Worm (Caenorhabditis elegans) whole organism, L1 larva: Measurements from ENCODE around the gene tat-6.

Experiments
- C16A3.4 ChIP-seq: fragments of 150-350 bp; optimal IDR thresholded peaks from 2 replicates; lab custom pipeline; 2014; ENCODE audit warnings: missing biosample characterization, missing genetic modification characterization
- Y116A8C.19 ChIP-seq: sonication (generic microtip); optimal IDR thresholded peaks from 2 replicates; lab custom pipeline; 2016; ENCODE audit warnings: missing compliant biosample characterization, missing genetic modification characterization, borderline replicate concordance
- alr-1 ChIP-seq: fragments of 200-800 bp; sonication (Bioruptor generic); optimal IDR thresholded peaks from 2 replicates; lab custom pipeline; 2018; ENCODE audit warnings: borderline replicate concordance, mild to moderate bottlenecking, missing genetic modification characterization, missing compliant biosample characterization
- blmp-1 ChIP-seq: fragments of 150-350 bp; optimal IDR thresholded peaks from 2 replicates; lab custom pipeline; 2014; ENCODE audit warnings: missing biosample characterization, missing genetic modification characterization
- ceh-63 ChIP-seq: fragments of 200-800 bp; sonication (Bioruptor generic); optimal IDR thresholded peaks from 2 replicates; lab custom pipeline; 2018; ENCODE audit warnings: mild to moderate bottlenecking, missing genetic modification characterization, missing compliant biosample characterization
- ceh-82 ChIP-seq, 3 experiments: fragments of 150-350 bp in 1 of 3; sonication (generic microtip) in 2 of 3; optimal IDR thresholded peaks; 2 replicates each; lab custom pipeline; 2014 to 2017; ENCODE audit warnings: missing biosample characterization in 3 of 3, missing genetic modification characterization in 3 of 3
- dsc-1 ChIP-seq: sonication (generic microtip); optimal IDR thresholded peaks from 2 replicates; lab custom pipeline; 2016; ENCODE audit warnings: mild to moderate bottlenecking, missing genetic modification characterization, missing compliant biosample characterization
- efl-1 ChIP-seq, 4 experiments: fragments of 150-350 bp; optimal IDR thresholded peaks in 3 of 4; peaks in 1 of 4; 1 replicate in 1 of 4; 2 replicates in 3 of 4; lab custom pipeline; 2014; ENCODE audit warnings: missing biosample characterization in 2 of 4, missing genetic modification characterization in 2 of 4, missing genetic modification reagents in 2 of 4
- elt-2 ChIP-seq: sonication (generic microtip); optimal IDR thresholded peaks from 2 replicates; lab custom pipeline; 2016; ENCODE audit warnings: missing genetic modification characterization, mild to moderate bottlenecking, inconsistent platforms, missing compliant biosample characterization, missing genetic modification reagents
- elt-3 ChIP-seq, 6 experiments: fragments of 150-350 bp in 1 of 6; sonication (generic microtip); optimal IDR thresholded peaks; 2 replicates each; lab custom pipeline; 2017 to 2018; ENCODE audit warnings: missing biosample characterization in 6 of 6, missing genetic modification characterization in 6 of 6, inconsistent platforms in 1 of 6
- ets-5 ChIP-seq: fragments of 200-800 bp; sonication (Bioruptor generic); IDR thresholded peaks from 2 replicates; pipeline ENCODE4 v1.3.6; 2022; ENCODE audit warnings: missing genetic modification characterization, missing compliant biosample characterization
- fkh-10 ChIP-seq: sonication (generic microtip); optimal IDR thresholded peaks from 2 replicates; lab custom pipeline; 2017; ENCODE audit warnings: missing biosample characterization, missing genetic modification reagents, missing genetic modification characterization
- fkh-8 ChIP-seq: sonication (generic microtip); optimal IDR thresholded peaks from 2 replicates; lab custom pipeline; 2016; ENCODE audit warnings: mild to moderate bottlenecking, missing genetic modification characterization, missing compliant biosample characterization
- hlh-17 ChIP-seq: fragments of 200-800 bp; sonication (Bioruptor generic); optimal IDR thresholded peaks from 2 replicates; lab custom pipeline; 2018; ENCODE audit warnings: missing genetic modification characterization, mild to moderate bottlenecking, missing compliant biosample characterization, moderate library complexity, borderline replicate concordance
- hpl-2 ChIP-seq: fragments of 150-350 bp; optimal IDR thresholded peaks from 2 replicates; lab custom pipeline; 2014; ENCODE audit warnings: missing biosample characterization, missing genetic modification reagents, missing genetic modification characterization
- lin-13 ChIP-seq: fragments of 150-350 bp; optimal IDR thresholded peaks from 2 replicates; lab custom pipeline; 2014; ENCODE audit warnings: missing biosample characterization, missing genetic modification reagents, missing genetic modification characterization
- lin-14 ChIP-seq: fragments of 200-800 bp; sonication (Bioruptor generic); optimal IDR thresholded peaks from 2 replicates; lab custom pipeline; 2018; ENCODE audit warnings: mild to moderate bottlenecking, missing genetic modification characterization, moderate library complexity, missing compliant biosample characterization
- lin-15B ChIP-seq: fragments of 150-350 bp; sonication (generic microtip); optimal IDR thresholded peaks from 3 replicates; lab custom pipeline; 2014; ENCODE audit warnings: missing biosample characterization, missing genetic modification characterization
- lin-39 ChIP-seq: fragments of 150-350 bp; optimal IDR thresholded peaks from 2 replicates; lab custom pipeline; 2014; ENCODE audit warnings: missing biosample characterization, missing genetic modification reagents, missing genetic modification characterization
- lir-3 ChIP-seq: sonication (generic microtip); optimal IDR thresholded peaks from 2 replicates; lab custom pipeline; 2016; ENCODE audit warnings: mild to moderate bottlenecking, missing genetic modification characterization, moderate library complexity, missing compliant biosample characterization; ENCODE audit not compliant: poor library complexity
- mab-9 ChIP-seq: fragments of 200-800 bp; sonication (Bioruptor generic); IDR thresholded peaks from 2 replicates; pipeline ENCODE4 v1.3.6; 2022; ENCODE audit warnings: missing genetic modification reagents, missing genetic modification characterization, missing compliant biosample characterization
- nhr-11 ChIP-seq: fragments of 150-350 bp; optimal IDR thresholded peaks from 2 replicates; lab custom pipeline; 2014; ENCODE audit warnings: missing biosample characterization, missing genetic modification characterization
- nhr-12 ChIP-seq: sonication (generic microtip); optimal IDR thresholded peaks from 2 replicates; lab custom pipeline; 2017; ENCODE audit warnings: missing biosample characterization, missing genetic modification characterization
- nhr-19 ChIP-seq: fragments of 200-800 bp; sonication (Bioruptor generic); conservative IDR thresholded peaks from 2 replicates; pipeline ENCODE4 v1.3.6; 2022; ENCODE audit warnings: missing genetic modification characterization, missing compliant biosample characterization
- nhr-237 ChIP-seq: fragments of 150-350 bp; optimal IDR thresholded peaks from 2 replicates; lab custom pipeline; 2014; ENCODE audit warnings: missing biosample characterization, missing genetic modification characterization
- nhr-71 ChIP-seq: sonication (generic microtip); optimal IDR thresholded peaks from 2 replicates; lab custom pipeline; 2016; ENCODE audit warnings: mild to moderate bottlenecking, missing genetic modification characterization, moderate library complexity, missing compliant biosample characterization
- nhr-84 ChIP-seq: sonication (generic microtip); optimal IDR thresholded peaks from 2 replicates; lab custom pipeline; 2017; ENCODE audit warnings: missing biosample characterization, missing genetic modification characterization
- sox-4 ChIP-seq: sonication (generic microtip); optimal IDR thresholded peaks from 2 replicates; lab custom pipeline; 2016; ENCODE audit warnings: missing genetic modification characterization, missing compliant biosample characterization
- sptf-1 ChIP-seq: fragments of 150-350 bp; optimal IDR thresholded peaks from 2 replicates; lab custom pipeline; 2014; ENCODE audit warnings: missing biosample characterization, missing genetic modification characterization
- unc-130 ChIP-seq: fragments of 150-350 bp; optimal IDR thresholded peaks from 2 replicates; lab custom pipeline; 2017; ENCODE audit warnings: missing biosample characterization, missing genetic modification characterization, inconsistent platforms
- unc-98 ChIP-seq: fragments of 200-800 bp; sonication (Bioruptor generic); IDR thresholded peaks from 2 replicates; pipeline ENCODE4 v1.3.6; 2022; ENCODE audit warnings: missing genetic modification characterization, missing compliant biosample characterization
- vab-15 ChIP-seq: sonication (generic microtip); optimal IDR thresholded peaks from 2 replicates; lab custom pipeline; 2017; ENCODE audit warnings: missing genotype, mild to moderate bottlenecking, missing genetic modification characterization, missing compliant biosample characterization
- ztf-11 ChIP-seq, 2 experiments: sonication (generic microtip); optimal IDR thresholded peaks; 2 replicates each; lab custom pipeline; 2016 to 2017; ENCODE audit warnings: missing genetic modification characterization in 2 of 2, missing biosample characterization in 1 of 2, missing compliant biosample characterization in 1 of 2

The tat-6 gene

ce11 chrV:3149910-3150428 lies 21.1 kb downstream of the tat-6 start:
- TF ChIP-seq nhr-19 (GFP tag; lab: Robert Waterston, UW), result no peak

ce11 chrV:3151862-3152261 lies 23.0 kb downstream of the tat-6 start, which contains the start of gene srab-6:
TSS of gene srab-6 (minus strand) at chrV:3151962.
- TF ChIP-seq efl-1 (optimal IDR thresholded peaks at IDR 0.05; lab: Kevin White, UChicago) (no peak), efl-1 (GFP tag; optimal IDR thresholded peaks at IDR 0.05 in 1 of 2; lab: Kevin White, UChicago) (no peak), hpl-2 (GFP tag; lab: Kevin White, UChicago) (no peak), C16A3.4 (tag; lab: Kevin White, UChicago) (no peak), ztf-11 (tag; optimal IDR thresholded peaks at IDR 0.05; lab: Kevin White, UChicago) (no peak), lin-14 (GFP tag; lab: Kevin White, UChicago) (no peak), Y116A8C.19 (no peak), fkh-8 (tag; lab: Kevin White, UChicago) (no peak), dsc-1 (no peak), elt-3 (tag; optimal IDR thresholded peaks at IDR 0.05; lab: Kevin White, UChicago) (no peak), lin-39 (tag; lab: Kevin White, UChicago) (no peak), unc-130 (tag; lab: Kevin White, UChicago) (no peak), nhr-237 (no peak), lin-13 (GFP tag; lab: Kevin White, UChicago) (no peak), ceh-63 (GFP tag; lab: Kevin White, UChicago) (no peak)

- TF ChIP-seq lir-3 (tag; lab: Kevin White, UChicago) (no peak), nhr-71 (tag; lab: Kevin White, UChicago) (no peak), alr-1 (no peak), fkh-10 (GFP tag; lab: Kevin White, UChicago) (no peak), nhr-84 (tag; lab: Kevin White, UChicago) (no peak), mab-9 (GFP tag; lab: Robert Waterston, UW) (no peak), ets-5 (GFP tag; lab: Robert Waterston, UW) (no peak), lin-14 (GFP tag; lab: Kevin White, UChicago) (no peak)
Observed at ce11 chrV:3155072-3155471, 26.2 kb downstream of the tat-6 start, which contains the start of gene srab-7. TSS of gene srab-7 (minus strand) at chrV:3155172.

ce11 chrV:3156786-3157185 lies 27.9 kb downstream of the tat-6 start, which contains the start of gene exh-1:
TSS of gene exh-1 (plus strand) at chrV:3157086.
- TF ChIP-seq lin-15B (tag; lab: Kevin White, UChicago), result no peak
- TF ChIP-seq elt-2 (tag; lab: Kevin White, UChicago), result no peak
- no peak for TF ChIP-seq sox-4 (tag; lab: Kevin White, UChicago)
- TF ChIP-seq hpl-2 (GFP tag; lab: Kevin White, UChicago), result no peak
- no peak for TF ChIP-seq nhr-12 (tag; lab: Kevin White, UChicago)
- no peak for TF ChIP-seq ceh-63 (GFP tag; lab: Kevin White, UChicago)

- no peak for TF ChIP-seq vab-15 (tag; lab: Kevin White, UChicago)
- TF ChIP-seq unc-98 (GFP tag; lab: Robert Waterston, UW), result no peak
- TF ChIP-seq hpl-2 (GFP tag; lab: Kevin White, UChicago), result no peak
- TF ChIP-seq hlh-17 (GFP tag; lab: Kevin White, UChicago), result no peak
- no peak for TF ChIP-seq sox-4 (tag; lab: Kevin White, UChicago)
- no peak for TF ChIP-seq ceh-82 (tag; optimal IDR thresholded peaks at IDR 0.05; lab: Kevin White, UChicago)
- TF ChIP-seq blmp-1, result no peak
- TF ChIP-seq unc-130 (tag; lab: Kevin White, UChicago), result no peak
- no peak for TF ChIP-seq lin-13 (GFP tag; lab: Kevin White, UChicago)
- no peak for TF ChIP-seq sptf-1 (tag; lab: Kevin White, UChicago)
- no peak for TF ChIP-seq nhr-11 (tag; lab: Kevin White, UChicago)
- TF ChIP-seq, all 84 proteins: peak for 0
Observed at ce11 chrV:3158379-3158778, 29.5 kb downstream of the tat-6 start.
